Worm (Caenorhabditis elegans): ENCODE measurements around the gene acs-17.

ce11 chrX:5919097-5919496, 25.2 kb downstream of the acs-17 start, which contains the start of gene capa-1:
- no peak for TF ChIP-seq hpl-2 (GFP tag; optimal IDR thresholded peaks at IDR 0.05)
- TF ChIP-seq jun-1 (tag; optimal IDR thresholded peaks at IDR 0.05): no peak
- TF ChIP-seq nhr-76 (tag; optimal IDR thresholded peaks at IDR 0.05): no peak
- TF ChIP-seq skn-1 (tag; optimal IDR thresholded peaks at IDR 0.05): no peak
- TF ChIP-seq egl-27 (tag; optimal IDR thresholded peaks at IDR 0.05): no peak
- no peak for TF ChIP-seq C04F5.9 (tag; optimal IDR thresholded peaks at IDR 0.05)
- TF ChIP-seq ces-1 (GFP tag; optimal IDR thresholded peaks at IDR 0.05): no peak

All from whole organism, L1 larva.